Fruit fly (Drosophila melanogaster): Measurements from ENCODE around the gene nmdyn-D7.

The nmdyn-D7 gene

dm6 chr3R:9702567-9702966, 22.8 kb downstream of the nmdyn-D7 start:
- TF ChIP-seq insv (optimal IDR thresholded peaks at IDR 0.05) (no peak), ttk (optimal IDR thresholded peaks at IDR 0.05) (no peak), Myc (optimal IDR thresholded peaks at IDR 0.05) (no peak), Sin3A (optimal IDR thresholded peaks at IDR 0.05) (no peak), psq (optimal IDR thresholded peaks at IDR 0.05) (no peak), h (optimal IDR thresholded peaks at IDR 0.05) (no peak)

- no peak for TF ChIP-seq h (optimal IDR thresholded peaks at IDR 0.05)
- TF ChIP-seq Sin3A (optimal IDR thresholded peaks at IDR 0.05): no peak
- TF ChIP-seq Myc (optimal IDR thresholded peaks at IDR 0.05): no peak
- TF ChIP-seq ttk (optimal IDR thresholded peaks at IDR 0.05): no peak
- TF ChIP-seq insv (optimal IDR thresholded peaks at IDR 0.05): no peak
- no peak for TF ChIP-seq psq (optimal IDR thresholded peaks at IDR 0.05)
Measured at dm6 chr3R:9703273-9703672, 23.5 kb downstream of the nmdyn-D7 start.

dm6 chr3R:9704183-9705007, 24.7 kb downstream of the nmdyn-D7 start:
- TF ChIP-seq h (optimal IDR thresholded peaks at IDR 0.05): no peak
- no peak for TF ChIP-seq ttk (optimal IDR thresholded peaks at IDR 0.05)
- no peak for TF ChIP-seq Sin3A (optimal IDR thresholded peaks at IDR 0.05)
- TF ChIP-seq psq (optimal IDR thresholded peaks at IDR 0.05): no peak
- no peak for TF ChIP-seq Myc (optimal IDR thresholded peaks at IDR 0.05)
- no peak for TF ChIP-seq insv (optimal IDR thresholded peaks at IDR 0.05)

dm6 chr3R:9705008-9705628, 25.4 kb downstream of the nmdyn-D7 start, which contains the start of gene Unc-115a:
Gene Unc-115a (minus strand): TSS chr3R:9705417.
- TF ChIP-seq h (optimal IDR thresholded peaks at IDR 0.05) (no peak), Sin3A (optimal IDR thresholded peaks at IDR 0.05) (no peak), Myc (optimal IDR thresholded peaks at IDR 0.05) (no peak), ttk (optimal IDR thresholded peaks at IDR 0.05) (no peak), insv (optimal IDR thresholded peaks at IDR 0.05) (no peak), psq (optimal IDR thresholded peaks at IDR 0.05) (no peak)

- no peak for TF ChIP-seq h (optimal IDR thresholded peaks at IDR 0.05)
- no peak for TF ChIP-seq psq (optimal IDR thresholded peaks at IDR 0.05)
- TF ChIP-seq Sin3A (optimal IDR thresholded peaks at IDR 0.05): no peak
- TF ChIP-seq Myc (optimal IDR thresholded peaks at IDR 0.05): no peak
- no peak for TF ChIP-seq ttk (optimal IDR thresholded peaks at IDR 0.05)
- no peak for TF ChIP-seq insv (optimal IDR thresholded peaks at IDR 0.05)
Measured at dm6 chr3R:9710228-9710627, 30.5 kb downstream of the nmdyn-D7 start.

dm6 chr3R:9710886-9711285, 31.1 kb downstream of the nmdyn-D7 start, which contains the start of the genes trbd and dmt:
Gene trbd (minus strand): TSS chr3R:9711037.
Gene dmt (plus strand): TSS chr3R:9711142.
- TF ChIP-seq psq (optimal IDR thresholded peaks at IDR 0.05) (no peak), h (optimal IDR thresholded peaks at IDR 0.05) (no peak), Sin3A (optimal IDR thresholded peaks at IDR 0.05) (no peak), Myc (optimal IDR thresholded peaks at IDR 0.05) (no peak), ttk (optimal IDR thresholded peaks at IDR 0.05) (no peak), insv (optimal IDR thresholded peaks at IDR 0.05) (no peak)

dm6 chr3R:9725121-9725956, 45.6 kb downstream of the nmdyn-D7 start, which contains the start of gene hyd:
Gene hyd (minus strand): TSS chr3R:9725615.
- TF ChIP-seq insv (optimal IDR thresholded peaks at IDR 0.05) (no peak), Myc (optimal IDR thresholded peaks at IDR 0.05) (no peak), h (optimal IDR thresholded peaks at IDR 0.05) (no peak), psq (optimal IDR thresholded peaks at IDR 0.05) (no peak), Sin3A (optimal IDR thresholded peaks at IDR 0.05) (no peak), ttk (optimal IDR thresholded peaks at IDR 0.05) (no peak)

dm6 chr3R:9730784-9731183, 51.0 kb downstream of the nmdyn-D7 start, which contains the start of gene FoxP:
Gene FoxP (minus strand): TSS chr3R:9730872.
- TF ChIP-seq insv (optimal IDR thresholded peaks at IDR 0.05) (no peak), Sin3A (optimal IDR thresholded peaks at IDR 0.05) (no peak), Myc (optimal IDR thresholded peaks at IDR 0.05) (no peak), h (optimal IDR thresholded peaks at IDR 0.05) (no peak), psq (optimal IDR thresholded peaks at IDR 0.05) (no peak), ttk (optimal IDR thresholded peaks at IDR 0.05) (no peak)
